Fruit fly (Drosophila melanogaster): Measurements from ENCODE around the gene CG42876.

DNA sequence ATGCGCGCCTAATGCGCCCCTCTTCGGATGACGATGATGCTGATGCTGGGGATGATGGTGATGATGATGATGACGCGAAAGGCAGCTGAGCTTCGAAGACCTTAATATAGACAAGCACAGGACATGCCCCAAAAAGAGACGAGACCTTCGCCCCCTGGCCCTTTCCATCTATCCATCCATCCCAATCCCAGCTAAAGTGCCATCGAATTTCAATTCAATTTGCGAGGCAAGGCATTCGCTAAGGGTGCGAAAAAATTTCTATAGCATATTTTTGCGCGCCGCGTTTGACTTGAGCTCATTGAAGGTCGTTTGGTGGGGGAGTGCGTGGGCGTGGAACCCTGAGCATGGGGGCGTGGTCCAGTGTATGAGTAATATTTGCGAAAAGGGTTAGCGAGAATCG is 15.6 kb downstream of the CG42876 start:
- TF ChIP-seq CG8478 (optimal IDR thresholded peaks at IDR 0.05), result no peak
- no peak for TF ChIP-seq CTCF (optimal IDR thresholded peaks at IDR 0.05)
